Worm (Caenorhabditis elegans) whole organism, early embryonic: Measurements from ENCODE around the gene srh-193.

Experiments used
- B0310.2 ChIP-seq: sonication (generic microtip); optimal IDR thresholded peaks from 2 replicates; lab custom pipeline; 2016; ENCODE audit warnings: mild to moderate bottlenecking, missing genetic modification characterization, missing compliant biosample characterization
- aly-1 ChIP-seq: sonication (generic microtip); optimal IDR thresholded peaks from 2 replicates; lab custom pipeline; 2016; ENCODE audit warnings: missing genetic modification characterization, missing compliant biosample characterization
- ceh-13 ChIP-seq: fragments of 200-800 bp; sonication (Bioruptor generic); optimal IDR thresholded peaks from 2 replicates; lab custom pipeline; 2018; ENCODE audit warnings: mild to moderate bottlenecking, missing genetic modification characterization, missing compliant biosample characterization
- ets-7 ChIP-seq: sonication (generic microtip); optimal IDR thresholded peaks from 2 replicates; lab custom pipeline; 2016; ENCODE audit warnings: missing genotype, missing genetic modification characterization, missing compliant biosample characterization
- flt-1 ChIP-seq: fragments of 200-800 bp; sonication (Bioruptor generic); IDR thresholded peaks from 2 replicates; pipeline ENCODE4 v1.3.6; 2022; ENCODE audit warnings: missing genetic modification characterization, missing compliant biosample characterization
- pes-1 ChIP-seq: fragments of 200-800 bp; sonication (Bioruptor generic); IDR thresholded peaks from 2 replicates; pipeline ENCODE4 v1.3.6; 2022; ENCODE audit warnings: missing genetic modification reagents, missing genetic modification characterization, missing compliant biosample characterization
- scrt-1 ChIP-seq: fragments of 200-800 bp; sonication (Bioruptor generic); IDR thresholded peaks from 2 replicates; pipeline ENCODE4 v1.3.6; 2022; ENCODE audit warnings: missing genetic modification characterization, missing compliant biosample characterization
- tra-4 ChIP-seq: sonication (generic microtip); optimal IDR thresholded peaks from 2 replicates; lab custom pipeline; 2017; ENCODE audit warnings: missing genetic modification characterization, missing compliant biosample characterization

Gene srh-193

ce11 chrV:4240292-4240691 lies 49.7 kb downstream of the srh-193 start, which contains the start of gene srh-204:
Gene srh-204 (minus strand): TSS chrV:4240392.
- TF ChIP-seq pes-1 (GFP tag; lab: Robert Waterston, UW) (no peak), ceh-13 (GFP tag; lab: Kevin White, UChicago) (no peak), flt-1 (GFP tag; lab: Robert Waterston, UW) (no peak), tra-4 (no peak), scrt-1 (GFP tag; lab: Robert Waterston, UW) (no peak), B0310.2 (tag; lab: Kevin White, UChicago) (no peak), ets-7 (tag; lab: Kevin White, UChicago) (no peak), aly-1 (tag; lab: Kevin White, UChicago) (no peak)
